Worm (Caenorhabditis elegans) whole organism, L1 larva: ENCODE data around the gene npr-32.

Experiments used
- F16B12.6 ChIP-seq: fragments of 150-350 bp; optimal IDR thresholded peaks from 2 replicates; lab custom pipeline; 2014; ENCODE audit warnings: missing biosample characterization, missing genetic modification characterization
- Y116A8C.19 ChIP-seq: sonication (generic microtip); optimal IDR thresholded peaks from 2 replicates; lab custom pipeline; 2016; ENCODE audit warnings: missing compliant biosample characterization, missing genetic modification characterization, borderline replicate concordance
- ama-1 ChIP-seq: fragments of 150-350 bp; optimal IDR thresholded peaks from 2 replicates; lab custom pipeline; 2014
- blmp-1 ChIP-seq: fragments of 150-350 bp; optimal IDR thresholded peaks from 2 replicates; lab custom pipeline; 2014; ENCODE audit warnings: missing biosample characterization, missing genetic modification characterization
- ceh-8 ChIP-seq: fragments of 200-800 bp; sonication (Bioruptor generic); optimal IDR thresholded peaks from 2 replicates; lab custom pipeline; 2018; ENCODE audit warnings: mild to moderate bottlenecking, missing genetic modification characterization, moderate library complexity, missing compliant biosample characterization
- ceh-82 ChIP-seq, 3 experiments: fragments of 150-350 bp in 1 of 3; sonication (generic microtip) in 2 of 3; optimal IDR thresholded peaks; 2 replicates each; lab custom pipeline; 2014 to 2017; ENCODE audit warnings: missing biosample characterization in 3 of 3, missing genetic modification characterization in 3 of 3
- ceh-90 ChIP-seq: sonication (generic microtip); optimal IDR thresholded peaks from 2 replicates; lab custom pipeline; 2016; ENCODE audit warnings: missing genetic modification characterization, missing compliant biosample characterization
- dpl-1 ChIP-seq, 3 experiments: fragments of 150-350 bp in 2 of 3; sonication (generic microtip) in 1 of 3; optimal IDR thresholded peaks; 2 replicates each; lab custom pipeline; 2014 to 2017; ENCODE audit warnings: missing biosample characterization in 3 of 3, missing genetic modification characterization in 3 of 3, missing genetic modification reagents in 3 of 3
- dsc-1 ChIP-seq: sonication (generic microtip); optimal IDR thresholded peaks from 2 replicates; lab custom pipeline; 2016; ENCODE audit warnings: mild to moderate bottlenecking, missing genetic modification characterization, missing compliant biosample characterization
- efl-1 ChIP-seq, 4 experiments: fragments of 150-350 bp; optimal IDR thresholded peaks in 3 of 4; peaks in 1 of 4; 1 replicate in 1 of 4; 2 replicates in 3 of 4; lab custom pipeline; 2014; ENCODE audit warnings: missing biosample characterization in 2 of 4, missing genetic modification characterization in 2 of 4, missing genetic modification reagents in 2 of 4
- egl-27 ChIP-seq, 2 experiments: fragments of 150-350 bp in 1 of 2; sonication (generic microtip); optimal IDR thresholded peaks; 3 replicates each; lab custom pipeline; 2017 to 2018; ENCODE audit warnings: missing biosample characterization in 2 of 2, missing genetic modification characterization in 2 of 2, missing genetic modification reagents in 2 of 2
- elt-3 ChIP-seq, 6 experiments: fragments of 150-350 bp in 1 of 6; sonication (generic microtip); optimal IDR thresholded peaks; 2 replicates each; lab custom pipeline; 2017 to 2018; ENCODE audit warnings: missing biosample characterization in 6 of 6, missing genetic modification characterization in 6 of 6, inconsistent platforms in 1 of 6
- ets-5 ChIP-seq: fragments of 200-800 bp; sonication (Bioruptor generic); IDR thresholded peaks from 2 replicates; pipeline ENCODE4 v1.3.6; 2022; ENCODE audit warnings: missing genetic modification characterization, missing compliant biosample characterization
- fkh-10 ChIP-seq: sonication (generic microtip); optimal IDR thresholded peaks from 2 replicates; lab custom pipeline; 2017; ENCODE audit warnings: missing biosample characterization, missing genetic modification reagents, missing genetic modification characterization
- fkh-8 ChIP-seq: sonication (generic microtip); optimal IDR thresholded peaks from 2 replicates; lab custom pipeline; 2016; ENCODE audit warnings: mild to moderate bottlenecking, missing genetic modification characterization, missing compliant biosample characterization
- fos-1 ChIP-seq: fragments of 150-350 bp; optimal IDR thresholded peaks from 2 replicates; lab custom pipeline; 2014; ENCODE audit warnings: missing biosample characterization, missing genetic modification characterization
- hpl-2 ChIP-seq: fragments of 150-350 bp; optimal IDR thresholded peaks from 2 replicates; lab custom pipeline; 2014; ENCODE audit warnings: missing biosample characterization, missing genetic modification reagents, missing genetic modification characterization
- lin-14 ChIP-seq: fragments of 200-800 bp; sonication (Bioruptor generic); optimal IDR thresholded peaks from 2 replicates; lab custom pipeline; 2018; ENCODE audit warnings: mild to moderate bottlenecking, missing genetic modification characterization, moderate library complexity, missing compliant biosample characterization
- lin-35 ChIP-seq, 2 experiments: fragments of 150-350 bp; optimal IDR thresholded peaks; 2 replicates each; lab custom pipeline; 2014; ENCODE audit warnings: missing biosample characterization in 2 of 2, missing genetic modification characterization in 2 of 2, missing genetic modification reagents in 2 of 2
- lin-39 ChIP-seq: fragments of 150-350 bp; optimal IDR thresholded peaks from 2 replicates; lab custom pipeline; 2014; ENCODE audit warnings: missing biosample characterization, missing genetic modification reagents, missing genetic modification characterization
- lsy-2 ChIP-seq, 2 experiments: fragments of 150-350 bp; optimal IDR thresholded peaks; 2 replicates each; lab custom pipeline; 2014; ENCODE audit warnings: missing biosample characterization in 2 of 2, missing genetic modification characterization in 2 of 2
- mab-9 ChIP-seq: fragments of 200-800 bp; sonication (Bioruptor generic); IDR thresholded peaks from 2 replicates; pipeline ENCODE4 v1.3.6; 2022; ENCODE audit warnings: missing genetic modification reagents, missing genetic modification characterization, missing compliant biosample characterization
- mep-1 ChIP-seq: fragments of 150-350 bp; optimal IDR thresholded peaks from 2 replicates; lab custom pipeline; 2014; ENCODE audit warnings: missing biosample characterization, missing genetic modification characterization
- nhr-19 ChIP-seq: fragments of 200-800 bp; sonication (Bioruptor generic); conservative IDR thresholded peaks from 2 replicates; pipeline ENCODE4 v1.3.6; 2022; ENCODE audit warnings: missing genetic modification characterization, missing compliant biosample characterization
- nhr-20 ChIP-seq: sonication (generic microtip); optimal IDR thresholded peaks from 2 replicates; lab custom pipeline; 2016; ENCODE audit warnings: mild to moderate bottlenecking, missing genetic modification characterization, missing compliant biosample characterization
- nhr-237 ChIP-seq: fragments of 150-350 bp; optimal IDR thresholded peaks from 2 replicates; lab custom pipeline; 2014; ENCODE audit warnings: missing biosample characterization, missing genetic modification characterization
- nhr-47 ChIP-seq: sonication (generic microtip); optimal IDR thresholded peaks from 2 replicates; lab custom pipeline; 2016; ENCODE audit warnings: mild to moderate bottlenecking, missing genetic modification characterization, moderate library complexity, missing compliant biosample characterization
- nhr-76 ChIP-seq: sonication (generic microtip); optimal IDR thresholded peaks from 2 replicates; lab custom pipeline; 2017; ENCODE audit warnings: missing biosample characterization, missing genetic modification characterization
- nhr-77 ChIP-seq: fragments of 150-350 bp; optimal IDR thresholded peaks from 2 replicates; lab custom pipeline; 2014; ENCODE audit warnings: missing biosample characterization, missing genetic modification characterization
- nhr-85 ChIP-seq: sonication (generic microtip); peaks from one replicate; lab custom pipeline; 2016; ENCODE audit warnings: missing genetic modification characterization, inconsistent platforms, missing compliant biosample characterization
- nhr-90 ChIP-seq: sonication (generic microtip); optimal IDR thresholded peaks from 2 replicates; lab custom pipeline; 2016; ENCODE audit warnings: mild to moderate bottlenecking, missing genetic modification characterization, missing compliant biosample characterization; ENCODE audit not compliant: poor library complexity
- pqm-1 ChIP-seq: sonication (generic microtip); optimal IDR thresholded peaks from 3 replicates; lab custom pipeline; 2017; ENCODE audit warnings: missing biosample characterization, missing genetic modification characterization
- skn-1 ChIP-seq: fragments of 150-350 bp; optimal IDR thresholded peaks from 2 replicates; lab custom pipeline; 2014; ENCODE audit warnings: missing biosample characterization, missing genetic modification characterization
- snu-23 ChIP-seq: sonication (generic microtip); optimal IDR thresholded peaks from 2 replicates; lab custom pipeline; 2016; ENCODE audit warnings: missing genetic modification characterization, missing compliant biosample characterization
- sox-4 ChIP-seq: sonication (generic microtip); optimal IDR thresholded peaks from 2 replicates; lab custom pipeline; 2016; ENCODE audit warnings: missing genetic modification characterization, missing compliant biosample characterization
- swsn-7 ChIP-seq: sonication (generic microtip); optimal IDR thresholded peaks from 2 replicates; lab custom pipeline; 2016; ENCODE audit warnings: missing genetic modification characterization, missing compliant biosample characterization
- tbx-2 ChIP-seq: sonication (generic microtip); optimal IDR thresholded peaks from 2 replicates; lab custom pipeline; 2016; ENCODE audit warnings: missing genetic modification characterization, missing compliant biosample characterization
- unc-130 ChIP-seq: fragments of 150-350 bp; optimal IDR thresholded peaks from 2 replicates; lab custom pipeline; 2017; ENCODE audit warnings: missing biosample characterization, missing genetic modification characterization, inconsistent platforms
- unc-30 ChIP-seq: sonication (generic microtip); optimal IDR thresholded peaks from 2 replicates; lab custom pipeline; 2017; ENCODE audit warnings: missing biosample characterization, missing genetic modification characterization
- unc-98 ChIP-seq: fragments of 200-800 bp; sonication (Bioruptor generic); IDR thresholded peaks from 2 replicates; pipeline ENCODE4 v1.3.6; 2022; ENCODE audit warnings: missing genetic modification characterization, missing compliant biosample characterization
- vab-15 ChIP-seq: sonication (generic microtip); optimal IDR thresholded peaks from 2 replicates; lab custom pipeline; 2017; ENCODE audit warnings: missing genotype, mild to moderate bottlenecking, missing genetic modification characterization, missing compliant biosample characterization
- zag-1 ChIP-seq: fragments of 150-350 bp; optimal IDR thresholded peaks from 2 replicates; lab custom pipeline; 2014; ENCODE audit warnings: missing biosample characterization, missing genetic modification characterization

The npr-32 gene

DNA sequence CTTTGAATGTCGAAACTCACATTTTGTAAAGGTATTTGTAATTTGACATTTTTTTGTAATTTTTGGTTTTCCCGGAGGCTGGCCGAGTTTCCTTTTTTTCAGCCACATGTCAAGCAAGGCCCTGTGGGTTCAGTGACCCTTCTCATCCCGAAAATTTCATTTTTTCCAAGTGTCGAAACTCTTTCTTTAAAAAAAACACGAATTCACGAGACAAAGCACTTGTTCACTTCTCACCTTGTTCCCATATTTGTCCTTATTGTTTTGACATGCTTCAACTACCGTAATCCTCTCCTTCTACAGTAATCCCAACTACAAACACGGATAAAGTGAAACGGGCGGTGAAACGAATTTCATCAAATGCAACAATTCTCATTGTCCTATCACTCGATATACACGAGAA lies 44.4 kb upstream of the npr-32 start, which contains the start of gene lhfp-4:
TSS of gene lhfp-4 (plus strand) at position 301 of the 400 bp plus-strand sequence.
- TF ChIP-seq nhr-47 (tag; lab: Kevin White, UChicago) = no peak
- no peak for TF ChIP-seq efl-1 (optimal IDR thresholded peaks at IDR 0.05; lab: Kevin White, UChicago)
- peak in 1 of 2 experiments; percentile 22 for TF ChIP-seq efl-1 (GFP tag; optimal IDR thresholded peaks at IDR 0.05 in 1 of 2; lab: Kevin White, UChicago)

DNA sequence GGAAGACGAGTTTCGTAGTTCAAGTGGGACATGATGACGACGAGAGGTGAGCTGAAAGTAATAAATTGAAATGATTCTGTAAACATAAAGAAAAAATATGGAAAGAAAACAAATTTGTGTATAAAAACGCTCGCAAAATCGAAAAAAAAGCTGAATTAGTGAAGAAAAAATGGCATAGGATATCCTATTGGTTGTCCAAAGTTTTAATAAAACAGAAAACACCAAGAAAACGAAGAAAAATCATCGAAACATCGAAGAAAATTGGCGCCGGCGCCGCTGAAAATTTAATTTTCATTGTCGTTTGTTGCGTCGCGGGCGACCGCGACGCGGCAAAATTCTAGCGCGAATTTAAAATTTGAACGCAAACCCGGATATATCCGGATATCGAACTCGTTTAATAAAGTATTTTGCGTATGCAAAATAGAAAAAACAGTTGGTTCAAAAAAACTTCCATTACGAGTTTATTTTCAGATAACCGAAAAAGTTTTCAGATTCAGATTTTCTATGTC lies 42.8 kb upstream of the npr-32 start, which contains the start of gene gln-5:
TSS of gene gln-5 (minus strand) at position 51 of the 509 bp plus-strand sequence.
- TF ChIP-seq zag-1 (no peak), efl-1 (optimal IDR thresholded peaks at IDR 0.05; lab: Kevin White, UChicago) (peak in 1 of 2 experiments; percentile 29), efl-1 (GFP tag; optimal IDR thresholded peaks at IDR 0.05 in 1 of 2; lab: Kevin White, UChicago) (peak in 1 of 2 experiments; percentile 31), mab-9 (GFP tag; lab: Robert Waterston, UW) (no peak)

DNA sequence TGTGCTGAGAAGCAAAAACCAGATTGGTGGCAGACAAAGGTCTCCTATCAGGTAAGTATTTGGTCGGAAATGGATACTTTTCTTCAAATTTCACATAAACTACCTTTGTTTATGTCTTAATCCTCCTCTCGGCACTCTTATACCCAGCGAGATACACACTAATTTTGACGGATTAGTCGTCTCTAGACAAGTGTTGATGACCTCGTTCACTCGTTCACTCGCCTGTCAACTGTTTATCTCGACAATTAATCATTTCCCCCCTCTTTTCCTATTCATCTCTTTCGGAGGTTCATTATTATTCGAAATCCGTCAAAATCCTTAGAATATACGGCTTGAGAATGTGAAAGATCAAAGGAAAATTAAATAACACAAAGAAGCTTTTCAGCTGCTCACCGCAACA lies 38.8 kb upstream of the npr-32 start:
- TF ChIP-seq hpl-2 (GFP tag; lab: Kevin White, UChicago) = no peak
- TF ChIP-seq blmp-1 (tag; lab: Kevin White, UChicago) = peak; percentile 12

DNA sequence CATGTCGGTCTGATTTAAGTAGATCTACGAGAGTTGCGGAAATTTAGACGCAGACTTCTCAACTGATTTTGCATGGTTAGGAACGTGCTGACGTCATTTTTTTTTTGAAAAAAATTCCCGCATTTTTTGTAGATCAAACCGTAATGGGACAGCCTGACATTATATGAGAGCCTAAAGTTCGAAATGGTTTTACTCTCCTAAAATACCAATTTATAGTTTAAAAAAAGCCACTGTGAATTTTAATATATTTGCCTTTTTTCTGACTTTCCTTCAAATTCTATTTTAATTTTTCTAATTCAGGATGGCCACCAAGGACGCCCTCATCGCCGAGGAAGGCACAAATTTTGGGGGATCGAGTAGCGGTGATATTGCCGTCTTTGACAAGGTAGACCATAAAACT lies 38.2 kb upstream of the npr-32 start, which contains the start of gene atgp-1:
TSS of gene atgp-1 (plus strand) at position 301 of the 400 bp plus-strand sequence.
- TF ChIP-seq vab-15 (tag; lab: Kevin White, UChicago) = no peak
- TF ChIP-seq pqm-1 (tag; lab: Kevin White, UChicago) = no peak
- peak; percentile 63 for TF ChIP-seq nhr-85
- TF ChIP-seq nhr-76 = no peak

DNA sequence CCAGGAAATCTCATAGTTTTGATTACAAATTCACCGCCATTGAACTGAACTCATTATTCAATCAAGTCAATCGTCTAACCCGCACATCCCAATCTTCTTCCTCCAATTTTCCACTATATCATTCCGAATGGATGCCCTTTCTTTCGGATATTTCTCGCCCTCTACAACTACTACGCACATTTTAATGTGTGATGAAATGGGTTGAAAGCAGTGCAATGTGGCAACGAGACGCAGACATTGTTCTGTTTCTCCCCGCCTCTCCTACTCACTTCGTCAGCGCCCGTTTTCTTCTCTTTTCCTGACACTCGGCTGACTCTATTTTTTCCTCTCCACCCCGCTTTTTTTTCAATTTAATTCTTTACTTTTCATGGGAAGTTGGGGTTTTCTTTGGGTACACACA lies 37.8 kb upstream of the npr-32 start:
- no peak for TF ChIP-seq ama-1 (lab: Kevin White, UChicago)
- TF ChIP-seq unc-30 (tag; lab: Kevin White, UChicago) = no peak
- TF ChIP-seq egl-27 (tag; optimal IDR thresholded peaks at IDR 0.05; lab: Kevin White, UChicago) = no peak
- peak; percentile 81 for TF ChIP-seq lin-14 (GFP tag; lab: Kevin White, UChicago)
- peak; percentile 64 for TF ChIP-seq snu-23 (GFP tag; lab: Kevin White, UChicago)
- TF ChIP-seq nhr-19 (GFP tag; lab: Robert Waterston, UW) = no peak
- TF ChIP-seq fos-1 = peak; percentile 5
- peak; percentile 47 to 71 for TF ChIP-seq efl-1 (optimal IDR thresholded peaks at IDR 0.05; lab: Kevin White, UChicago)
- TF ChIP-seq efl-1 (GFP tag; optimal IDR thresholded peaks at IDR 0.05 in 1 of 2; lab: Kevin White, UChicago) = peak; percentile 23 to 37
- no peak for TF ChIP-seq elt-3 (tag; optimal IDR thresholded peaks at IDR 0.05; lab: Kevin White, UChicago)
- peak; percentile 32 to 39 for TF ChIP-seq lin-35 (GFP tag; optimal IDR thresholded peaks at IDR 0.05; lab: Kevin White, UChicago)
- TF ChIP-seq fkh-10 (GFP tag; lab: Kevin White, UChicago) = no peak
- no peak for TF ChIP-seq pqm-1 (tag; lab: Kevin White, UChicago)
- peak in 1 of 3 experiments; percentile 34 for TF ChIP-seq dpl-1 (GFP tag; optimal IDR thresholded peaks at IDR 0.05; lab: Kevin White, UChicago)
- TF ChIP-seq ceh-82 (tag; optimal IDR thresholded peaks at IDR 0.05; lab: Kevin White, UChicago) = peak; percentile 0 to 64 (median 11)
- no peak for TF ChIP-seq ceh-90 (tag; lab: Kevin White, UChicago)
- no peak for TF ChIP-seq lin-39 (tag; lab: Kevin White, UChicago)
- TF ChIP-seq F16B12.6 = peak; percentile 21
- peak in 1 of 2 experiments; percentile 64 for TF ChIP-seq lsy-2 (tag; optimal IDR thresholded peaks at IDR 0.05; lab: Kevin White, UChicago)
- TF ChIP-seq swsn-7 (tag; lab: Kevin White, UChicago) = peak; percentile 46
- TF ChIP-seq dsc-1 (tag; lab: Kevin White, UChicago) = peak; percentile 10
- no peak for TF ChIP-seq ets-5 (GFP tag; lab: Robert Waterston, UW)
- TF ChIP-seq nhr-77 (tag; lab: Kevin White, UChicago) = no peak
- TF ChIP-seq unc-130 = no peak
- TF ChIP-seq sox-4 (tag; lab: Kevin White, UChicago) = no peak
- TF ChIP-seq nhr-47 (tag; lab: Kevin White, UChicago) = peak; percentile 38
- TF ChIP-seq unc-98 (GFP tag; lab: Robert Waterston, UW) = no peak
- TF ChIP-seq ceh-8 (GFP tag; lab: Kevin White, UChicago) = no peak
- no peak for TF ChIP-seq Y116A8C.19 (tag; lab: Kevin White, UChicago)
- peak; percentile 82 for TF ChIP-seq mep-1 (tag; lab: Kevin White, UChicago)
- no peak for TF ChIP-seq nhr-76
- TF ChIP-seq skn-1 (tag; lab: Kevin White, UChicago) = peak; percentile 63
- no peak for TF ChIP-seq fkh-8 (tag; lab: Kevin White, UChicago)
- TF ChIP-seq nhr-237 = no peak
- peak; percentile 10 for TF ChIP-seq tbx-2 (tag; lab: Kevin White, UChicago)
- TF ChIP-seq vab-15 (tag; lab: Kevin White, UChicago) = no peak
- peak; percentile 1 for TF ChIP-seq nhr-20
- TF ChIP-seq nhr-90 (tag; lab: Kevin White, UChicago) = peak; percentile 21
- TF ChIP-seq blmp-1 (tag; lab: Kevin White, UChicago) = peak; percentile 56
